Fruit fly (Drosophila melanogaster) whole organism, larva: ENCODE measurements around the gene Mob2.
A peak's percentile ranks its signal among the peaks of the same experiment; 100 is the strongest.

Source experiments
- noc ChIP-seq: fragments of 200-800 bp; sonication (Bioruptor generic); optimal IDR thresholded peaks from 3 replicates; lab custom pipeline; 2019; ENCODE audit warnings: missing biosample characterization, mild to moderate bottlenecking, missing genetic modification characterization, moderate library complexity

Gene Mob2

dm6 chr3L:11511243-11511642 is 50.8 kb downstream of the Mob2 start:
- no peak for TF ChIP-seq noc (tag; lab: Kevin White, UChicago)

dm6 chr3L:11510489-11510888 is 51.5 kb downstream of the Mob2 start, which contains the start of gene CG33272:
Gene CG33272 (minus strand): TSS chr3L:11510589.
- TF ChIP-seq noc (tag; lab: Kevin White, UChicago): no peak

dm6 chr3L:11509294-11509911 is 52.6 kb downstream of the Mob2 start, which contains the start of the genes Sgs8 and Sgs7:
Gene Sgs8 (minus strand): TSS chr3L:11509394.
Gene Sgs7 (plus strand): TSS chr3L:11509861.
- no peak for TF ChIP-seq noc (tag; lab: Kevin White, UChicago)

- TF ChIP-seq noc (tag; lab: Kevin White, UChicago): no peak
Measured at dm6 chr3L:11508337-11508736, 53.7 kb downstream of the Mob2 start, which contains the start of gene CG33500. Gene CG33500 (plus strand): TSS chr3L:11508637.

dm6 chr3L:11493090-11493807 is 68.8 kb downstream of the Mob2 start:
- no peak for TF ChIP-seq noc (tag; lab: Kevin White, UChicago)

dm6 chr3L:11492457-11492856 is 69.6 kb downstream of the Mob2 start:
- TF ChIP-seq noc (tag; lab: Kevin White, UChicago): peak; percentile 2

dm6 chr3L:11491874-11492268 is 70.2 kb downstream of the Mob2 start:
- no peak for TF ChIP-seq noc (tag; lab: Kevin White, UChicago)

- peak; percentile 91 for TF ChIP-seq noc (tag; lab: Kevin White, UChicago)
Measured at dm6 chr3L:11491222-11491873, 70.7 kb downstream of the Mob2 start.

- no peak for TF ChIP-seq noc (tag; lab: Kevin White, UChicago)
Measured at dm6 chr3L:11490539-11490938, 71.5 kb downstream of the Mob2 start.

- no peak for TF ChIP-seq noc (tag; lab: Kevin White, UChicago)
Measured at dm6 chr3L:11489489-11489888, 72.5 kb downstream of the Mob2 start.

- TF ChIP-seq noc (tag; lab: Kevin White, UChicago): no peak
Measured at dm6 chr3L:11488264-11488663, 73.8 kb downstream of the Mob2 start.

- TF ChIP-seq noc (tag; lab: Kevin White, UChicago): peak; percentile 45
Measured at dm6 chr3L:11487327-11487973, 74.6 kb downstream of the Mob2 start, which contains the start of gene chrb. Gene chrb (plus strand): TSS chr3L:11487550.

- TF ChIP-seq noc (tag; lab: Kevin White, UChicago): no peak
Measured at dm6 chr3L:11485956-11486609, 76.0 kb downstream of the Mob2 start.

dm6 chr3L:11484483-11484882 is 77.5 kb downstream of the Mob2 start:
- TF ChIP-seq noc (tag; lab: Kevin White, UChicago): no peak

dm6 chr3L:11483135-11483534 is 78.9 kb downstream of the Mob2 start:
- TF ChIP-seq noc (tag; lab: Kevin White, UChicago): no peak
